Fruit fly (Drosophila melanogaster): ENCODE measurements around the gene CG42587.

CG42587 gene

dm6 chr2L:14712245-14712644 is 32.8 kb downstream of the CG42587 start, which contains the start of gene CG15282:
Gene CG15282 (plus strand): TSS chr2L:14712471.
- no peak for TF ChIP-seq CG8478 (optimal IDR thresholded peaks at IDR 0.05)
- TF ChIP-seq CTCF (optimal IDR thresholded peaks at IDR 0.05) = no peak

DNA sequence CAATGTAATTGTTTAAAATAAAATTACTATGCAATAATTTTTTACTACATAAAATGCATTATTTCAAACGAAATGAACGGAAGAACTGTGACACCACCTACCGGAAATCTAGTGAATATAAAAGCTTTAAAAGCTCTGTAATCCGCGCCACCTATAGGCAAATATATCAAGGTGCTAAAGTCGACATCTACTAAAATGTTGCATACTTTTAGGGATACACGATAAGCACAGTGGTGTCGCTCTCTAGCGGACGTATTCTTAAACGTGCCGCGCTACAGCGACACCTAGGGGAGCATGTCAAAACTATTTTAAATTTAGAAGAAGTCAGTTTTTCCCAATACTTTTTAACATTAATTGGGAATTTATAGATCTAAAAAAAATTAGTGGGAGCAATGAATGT is 38.8 kb downstream of the CG42587 start:
- TF ChIP-seq CTCF (optimal IDR thresholded peaks at IDR 0.05) (peak; percentile 98 to 99), CG8478 (optimal IDR thresholded peaks at IDR 0.05) (no peak)

DNA sequence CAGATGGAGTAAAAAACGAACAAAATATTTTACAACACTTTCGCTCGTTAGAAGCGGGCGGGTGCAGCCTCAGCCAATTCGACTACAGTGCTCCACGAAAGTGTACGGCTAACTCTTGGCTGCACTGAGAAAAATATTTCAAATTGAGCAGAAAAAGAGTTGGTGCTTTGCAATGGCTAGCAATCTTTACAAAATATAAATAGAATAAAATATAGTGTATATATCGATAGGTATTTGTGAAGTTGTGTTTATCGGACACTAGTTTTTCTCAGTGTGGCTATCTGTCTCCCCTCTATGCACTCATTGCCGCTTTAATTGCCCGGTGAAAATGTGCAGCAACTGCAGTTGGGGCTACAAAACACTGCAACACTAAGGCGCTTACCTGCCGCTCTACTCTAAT is 43.5 kb downstream of the CG42587 start:
- no peak for TF ChIP-seq CG8478 (optimal IDR thresholded peaks at IDR 0.05)
- TF ChIP-seq CTCF (optimal IDR thresholded peaks at IDR 0.05) = no peak

- TF ChIP-seq CTCF (optimal IDR thresholded peaks at IDR 0.05) (no peak), CG8478 (optimal IDR thresholded peaks at IDR 0.05) (no peak)
Measured at dm6 chr2L:14699501-14700077, 45.4 kb downstream of the CG42587 start.

DNA sequence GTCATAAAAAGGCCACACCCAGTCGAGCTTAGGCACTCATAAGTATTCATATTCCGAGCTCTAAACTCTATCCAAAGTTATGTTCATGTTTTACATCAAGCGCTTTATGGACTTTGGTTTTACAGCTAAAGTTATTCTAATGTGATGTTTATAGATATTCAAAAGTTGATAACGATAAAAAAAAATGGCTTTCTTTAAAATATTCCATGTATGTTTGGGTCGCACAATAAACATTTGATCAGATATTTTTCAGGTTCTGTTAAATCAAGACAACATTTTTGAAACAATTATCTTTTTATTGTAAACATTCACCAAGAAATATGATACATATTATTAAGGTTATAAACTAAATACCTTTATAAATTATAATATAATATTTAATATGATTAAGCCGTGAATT is 46.0 kb downstream of the CG42587 start:
- TF ChIP-seq CTCF (optimal IDR thresholded peaks at IDR 0.05) (no peak), CG8478 (optimal IDR thresholded peaks at IDR 0.05) (no peak)

- no peak for TF ChIP-seq CG8478 (optimal IDR thresholded peaks at IDR 0.05)
- TF ChIP-seq CTCF (optimal IDR thresholded peaks at IDR 0.05) = no peak
Measured at dm6 chr2L:14697938-14698337, 47.1 kb downstream of the CG42587 start.
